Fruit fly (Drosophila melanogaster): Measurements from ENCODE around the gene bnk.

Gene bnk

DNA sequence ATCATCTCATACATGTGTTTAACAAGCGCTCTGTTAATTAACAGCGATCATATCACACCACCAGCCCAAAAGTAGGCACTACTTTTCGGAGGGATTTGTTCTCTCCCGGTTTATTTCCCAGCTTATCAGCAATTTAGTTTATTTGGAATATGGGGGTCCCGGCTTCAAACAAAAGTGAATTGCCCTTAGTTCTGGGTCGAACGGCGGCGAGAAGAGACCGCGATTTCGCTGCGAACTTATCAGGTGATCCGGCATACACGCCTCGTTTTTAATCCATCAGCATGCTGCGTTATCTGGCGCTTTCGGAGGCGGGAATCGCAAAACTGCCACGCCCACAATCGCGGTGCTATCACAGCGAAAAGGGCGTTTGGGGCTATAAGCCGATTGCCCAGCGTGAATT lies 3.6 kb downstream of the bnk start, which contains the start of gene CG1544 (continued):
- TF ChIP-seq HLH4C (GFP tag; IDR thresholded peaks at IDR 0.05; ENCODE audit: partially characterized antibody) (0 out of 3 replicates have a peak, but pooled peaks have one; percentile 12), Atf6 (GFP tag; IDR thresholded peaks at IDR 0.05) (0 out of 2 replicates have a peak, but pooled peaks have one; percentile 21), salm (tag; optimal IDR thresholded peaks at IDR 0.05) (no peak), Hsf (GFP tag; optimal IDR thresholded peaks at IDR 0.05) (no peak), CG34422 (GFP tag; IDR thresholded peaks at IDR 0.05) (peak; percentile 32; the same call in 1 of the 3 replicates), Rx (GFP tag; IDR thresholded peaks at IDR 0.05) (no peak), CG3847 (GFP tag; IDR thresholded peaks at IDR 0.05) (no peak), CG1647 (GFP tag; optimal IDR thresholded peaks at IDR 0.05) (no peak), nau (GFP tag; optimal IDR thresholded peaks at IDR 0.05) (no peak), CG7987 (GFP tag; optimal IDR thresholded peaks at IDR 0.05) (no peak), CG17359 (tag; optimal IDR thresholded peaks at IDR 0.05) (no peak), cas (GFP tag; IDR thresholded peaks at IDR 0.05) (no peak), B-H2 (GFP tag; optimal IDR thresholded peaks at IDR 0.05) (peak; percentile 13), CG11456 (GFP tag; IDR thresholded peaks at IDR 0.05) (no peak), sens-2 (GFP tag; IDR thresholded peaks at IDR 0.05) (no peak), mirr (GFP tag; optimal IDR thresholded peaks at IDR 0.05) (peak; percentile 96), HLH3B (GFP tag; IDR thresholded peaks at IDR 0.05) (no peak), tna (GFP tag; IDR thresholded peaks at IDR 0.05; ENCODE audit: partially characterized antibody) (no peak), zfh1 (GFP tag; IDR thresholded peaks at IDR 0.05) (0 out of 3 replicates have a peak, but pooled peaks have one; percentile 24), amos (GFP tag; IDR thresholded peaks at IDR 0.05; ENCODE audit: partially characterized antibody) (peak; percentile 34; the same call in 1 of the 2 replicates), CG34376 (GFP tag; optimal IDR thresholded peaks at IDR 0.05) (peak; percentile 93), jumu (GFP tag; optimal IDR thresholded peaks at IDR 0.05) (no peak), Hmx (GFP tag; optimal IDR thresholded peaks at IDR 0.05) (no peak), shn (GFP tag; optimal IDR thresholded peaks at IDR 0.05) (no peak), Fer1 (GFP tag; optimal IDR thresholded peaks at IDR 0.05) (no peak), sug (tag; optimal IDR thresholded peaks at IDR 0.05) (peak; percentile 98), CG17829 (tag; optimal IDR thresholded peaks at IDR 0.05) (no peak), ATbp (GFP tag; optimal IDR thresholded peaks at IDR 0.05) (no peak), PHDP (tag; optimal IDR thresholded peaks at IDR 0.05) (no peak), nerfin-1 (tag; optimal IDR thresholded peaks at IDR 0.05) (no peak), otp (GFP tag; IDR thresholded peaks at IDR 0.05) (no peak), Med (GFP tag) (peak; percentile 79)

DNA sequence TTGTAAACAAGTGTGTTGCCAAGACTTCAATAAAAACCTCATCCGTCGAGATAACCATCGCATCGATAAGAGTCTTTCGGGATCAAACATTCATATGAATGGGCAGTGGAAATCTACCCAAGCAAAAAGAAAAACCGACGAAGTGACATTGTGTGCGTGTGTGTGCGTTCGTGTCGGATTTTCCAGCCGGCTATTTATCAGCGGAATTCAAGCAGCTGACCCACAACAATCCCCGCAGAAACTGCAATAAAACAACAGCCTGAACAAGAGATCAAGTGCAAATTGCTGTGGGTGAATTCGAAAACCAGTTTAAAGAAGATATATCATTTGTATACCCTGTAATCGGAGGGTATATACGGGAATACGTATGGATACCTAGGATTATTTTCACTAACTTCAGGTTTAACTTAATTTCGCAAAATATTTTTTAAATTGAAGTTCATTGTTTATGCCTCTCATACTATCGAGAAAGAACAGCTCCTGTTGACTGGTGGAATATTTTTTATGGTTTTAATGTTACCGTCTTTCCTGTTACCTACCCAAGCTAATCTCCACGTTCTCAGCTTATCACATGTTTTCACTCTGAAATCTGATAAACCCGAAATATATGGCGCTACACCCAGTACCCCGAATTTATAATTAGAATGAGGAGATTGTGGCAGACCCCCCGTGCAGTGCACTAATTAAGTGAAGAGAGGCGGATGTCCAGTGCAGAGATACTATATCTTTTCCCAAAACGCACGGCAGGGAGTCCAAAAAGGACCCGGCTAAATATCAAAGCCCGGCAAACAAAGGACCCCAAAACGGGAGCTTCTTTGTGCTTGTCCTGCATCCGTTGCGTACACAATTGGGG lies 4.2 kb downstream of the bnk start:
- no peak for TF ChIP-seq CG8944 (GFP tag; optimal IDR thresholded peaks at IDR 0.05)
- TF ChIP-seq grn (GFP tag; optimal IDR thresholded peaks at IDR 0.05), result peak; percentile 37
- TF ChIP-seq repo (GFP tag; optimal IDR thresholded peaks at IDR 0.05), result no peak
- TF ChIP-seq danr (GFP tag; IDR thresholded peaks at IDR 0.05), result no peak
- peak; percentile 27; the same call in 1 of the 3 replicates for TF ChIP-seq row (GFP tag; IDR thresholded peaks at IDR 0.05)
- peak; percentile 21 for TF ChIP-seq Vsx1 (GFP tag; optimal IDR thresholded peaks at IDR 0.05)
- peak; percentile 40 for TF ChIP-seq CG34376 (GFP tag; optimal IDR thresholded peaks at IDR 0.05)
- TF ChIP-seq TFAM (GFP tag; optimal IDR thresholded peaks at IDR 0.05), result no peak
- TF ChIP-seq chn (GFP tag; optimal IDR thresholded peaks at IDR 0.05), result no peak
- peak; percentile 48 for TF ChIP-seq D19B (GFP tag; optimal IDR thresholded peaks at IDR 0.05)
- no peak for TF ChIP-seq E2f2 (GFP tag; IDR thresholded peaks at IDR 0.05)
- TF ChIP-seq CG18599 (GFP tag; optimal IDR thresholded peaks at IDR 0.05), result peak; percentile 5
- TF ChIP-seq Oaz (GFP tag; IDR thresholded peaks at IDR 0.05), result no peak
- peak; percentile 98 for TF ChIP-seq sug (tag; optimal IDR thresholded peaks at IDR 0.05)
- TF ChIP-seq Mrtf (GFP tag; IDR thresholded peaks at IDR 0.05), result no peak
- TF ChIP-seq exex (tag; optimal IDR thresholded peaks at IDR 0.05), result peak; percentile 49
- TF ChIP-seq CG15479 (GFP tag; optimal IDR thresholded peaks at IDR 0.05), result peak; percentile 57
